Fruit fly (Drosophila melanogaster) whole organism, adult: Measurements from ENCODE around the gene CG13065.

ENCODE experiments used
- CG11617 ChIP-seq: fragments of 200-800 bp; sonication (Bioruptor generic); optimal IDR thresholded peaks from 2 replicates; lab custom pipeline; 2017; ENCODE audit warnings: mild to moderate bottlenecking, missing biosample characterization, missing genetic modification reagents, missing genetic modification characterization
- CG12768 ChIP-seq: fragments of 200-800 bp; sonication (Bioruptor generic); optimal IDR thresholded peaks from 2 replicates; lab custom pipeline; 2017; ENCODE audit warnings: missing biosample characterization, missing genetic modification characterization, mild to moderate bottlenecking, moderate library complexity, missing genetic modification reagents
- CG14711 ChIP-seq: fragments of 200-800 bp; sonication (Bioruptor generic); optimal IDR thresholded peaks from 2 replicates; lab custom pipeline; 2018; ENCODE audit warnings: missing biosample characterization, mild to moderate bottlenecking, missing genetic modification characterization, moderate library complexity
- CG1620 ChIP-seq: fragments of 200-800 bp; sonication (Bioruptor generic); optimal IDR thresholded peaks from 2 replicates; lab custom pipeline; 2016; ENCODE audit warnings: missing biosample characterization, missing genetic modification characterization
- CG33017 ChIP-seq: fragments of 200-800 bp; sonication (Bioruptor generic); optimal IDR thresholded peaks from 2 replicates; lab custom pipeline; 2018; ENCODE audit warnings: missing biosample characterization, mild to moderate bottlenecking, missing genetic modification characterization, moderate library complexity
- CG5204 ChIP-seq: fragments of 200-800 bp; sonication (Bioruptor generic); optimal IDR thresholded peaks from 2 replicates; lab custom pipeline; 2016; ENCODE audit warnings: missing biosample characterization, missing genetic modification characterization
- CG7045 ChIP-seq: fragments of 200-800 bp; sonication (Bioruptor generic); optimal IDR thresholded peaks from 2 replicates; lab custom pipeline; 2017; ENCODE audit warnings: missing biosample characterization, mild to moderate bottlenecking, missing genetic modification characterization
- CG7101 ChIP-seq: fragments of 200-800 bp; sonication (Bioruptor generic); optimal IDR thresholded peaks from 2 replicates; lab custom pipeline; 2018; ENCODE audit warnings: missing biosample characterization, mild to moderate bottlenecking, missing genetic modification characterization, moderate library complexity
- Clk ChIP-seq: fragments of 200-800 bp; sonication (Bioruptor generic); optimal IDR thresholded peaks from 2 replicates; lab custom pipeline; 2017; ENCODE audit warnings: missing biosample characterization, missing genetic modification characterization
- Crg-1 ChIP-seq: fragments of 200-800 bp; sonication (Bioruptor generic); optimal IDR thresholded peaks from 2 replicates; lab custom pipeline; 2016; ENCODE audit warnings: missing biosample characterization, missing genetic modification characterization
- Hr96 ChIP-seq: fragments of 200-800 bp; sonication (Bioruptor generic); optimal IDR thresholded peaks from 2 replicates; lab custom pipeline; 2016; ENCODE audit warnings: missing biosample characterization, missing genetic modification characterization
- Mnt ChIP-seq: fragments of 200-800 bp; sonication (Bioruptor generic); optimal IDR thresholded peaks from 2 replicates; lab custom pipeline; 2016; ENCODE audit warnings: missing biosample characterization, mild to moderate bottlenecking, missing genetic modification characterization
- bab1 ChIP-seq: fragments of 200-800 bp; sonication (Bioruptor generic); optimal IDR thresholded peaks from 3 replicates; lab custom pipeline; 2019; ENCODE audit warnings: missing biosample characterization, mild to moderate bottlenecking, missing genetic modification characterization, moderate library complexity
- cic ChIP-seq: fragments of 200-800 bp; sonication (Bioruptor generic); optimal IDR thresholded peaks from 2 replicates; lab custom pipeline; 2017; ENCODE audit warnings: missing biosample characterization, mild to moderate bottlenecking, missing genetic modification characterization, moderate library complexity
- cnc ChIP-seq, 2 experiments: fragments of >200 bp; optimal IDR thresholded peaks; 2 replicates each; lab custom pipeline; 2017
- kay ChIP-seq: fragments of 200-800 bp; sonication (Bioruptor generic); peaks from one replicate; lab custom pipeline; 2016; ENCODE audit warnings: missing biosample characterization, missing genetic modification characterization, borderline replicate concordance
- ovo ChIP-seq: fragments of 200-800 bp; sonication (Bioruptor generic); optimal IDR thresholded peaks from 2 replicates; lab custom pipeline; 2016; ENCODE audit warnings: missing biosample characterization, missing genetic modification characterization
- pad ChIP-seq: fragments of 200-800 bp; sonication (Bioruptor generic); optimal IDR thresholded peaks from 3 replicates; lab custom pipeline; 2017; ENCODE audit warnings: missing biosample characterization, missing genetic modification characterization, mild to moderate bottlenecking, moderate library complexity, missing genetic modification reagents
- tj ChIP-seq: fragments of 200-800 bp; sonication (Bioruptor generic); optimal IDR thresholded peaks from 3 replicates; lab custom pipeline; 2017; ENCODE audit warnings: missing biosample characterization, mild to moderate bottlenecking, missing genetic modification characterization, moderate library complexity
- toe ChIP-seq: fragments of 200-800 bp; sonication (Bioruptor generic); optimal IDR thresholded peaks from 2 replicates; lab custom pipeline; 2016; ENCODE audit warnings: missing biosample characterization, missing genetic modification characterization

Gene CG13065

DNA sequence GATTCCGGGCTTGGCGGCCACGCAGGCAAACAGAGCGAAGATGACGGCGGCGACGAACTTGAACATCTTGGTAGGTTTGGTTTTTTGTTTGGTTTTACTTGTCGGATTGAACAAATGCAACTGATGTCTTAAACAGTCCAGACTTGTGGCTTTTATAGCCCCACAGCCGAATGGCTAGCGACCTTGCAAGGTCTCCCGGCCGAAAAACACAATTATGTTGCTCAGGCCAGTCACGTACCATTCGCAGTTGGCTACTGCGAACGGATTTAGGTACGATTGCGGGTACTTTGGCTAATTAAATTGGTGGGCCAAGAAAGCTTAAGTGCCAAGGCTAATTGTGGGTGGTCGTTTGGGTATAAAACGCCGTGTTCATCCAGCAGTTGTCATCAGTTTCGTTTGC, 12.2 kb upstream of the CG13065 start, which contains the start of the genes CG13051 and CG13069:
CG13051 (minus strand) TSS at position 101 of the 400 bp plus-strand sequence.
CG13069 (plus strand) TSS at position 386 of the 400 bp plus-strand sequence.
- TF ChIP-seq cic (GFP tag; lab: Kevin White, UChicago), result no peak
- no peak for TF ChIP-seq CG14711 (tag; lab: Kevin White, UChicago)
- no peak for TF ChIP-seq CG7101 (tag; lab: Kevin White, UChicago)
- no peak for TF ChIP-seq kay (GFP tag; lab: Kevin White, UChicago)
- TF ChIP-seq CG7045 (GFP tag; lab: Kevin White, UChicago), result no peak
- no peak for TF ChIP-seq tj (GFP tag; lab: Kevin White, UChicago)
- TF ChIP-seq Hr96 (GFP tag; lab: Kevin White, UChicago), result no peak
- no peak for TF ChIP-seq CG33017 (tag; lab: Kevin White, UChicago)
- TF ChIP-seq pad, result no peak

DNA sequence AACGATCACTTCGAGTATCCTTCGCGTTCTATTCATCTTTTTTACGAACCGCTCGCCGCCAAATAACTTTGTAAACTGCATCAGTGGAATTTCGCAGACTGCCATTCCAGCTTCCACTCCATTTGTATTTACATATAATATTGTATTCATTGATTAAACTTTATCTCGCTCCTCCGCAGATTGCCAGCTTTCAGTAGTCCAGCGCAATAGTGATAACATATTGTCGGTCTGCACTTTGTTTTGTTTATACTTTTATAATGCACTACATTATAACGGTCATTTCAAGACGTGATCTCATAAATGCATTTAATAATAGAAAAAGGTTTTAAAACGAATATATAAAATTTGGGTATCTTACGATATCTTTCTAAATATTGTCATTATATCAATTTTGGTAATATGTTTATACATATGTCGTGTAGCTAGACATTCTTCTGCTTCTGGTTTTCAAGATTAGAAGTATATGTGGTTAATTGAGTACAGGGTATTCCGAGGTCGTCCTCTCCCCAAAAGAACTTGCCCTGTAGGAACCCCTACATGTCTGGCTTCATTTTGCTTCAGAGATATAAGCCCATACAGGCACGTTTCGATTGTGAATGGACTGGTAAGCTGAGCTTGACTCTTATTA, 9.0 kb upstream of the CG13065 start, which contains the start of gene CG4950:
CG4950 (minus strand) TSS at position 51 of the 628 bp plus-strand sequence.
- TF ChIP-seq CG5204 (no peak), CG7101 (tag; lab: Kevin White, UChicago) (no peak), ovo (no peak), CG33017 (tag; lab: Kevin White, UChicago) (no peak), cnc (optimal IDR thresholded peaks at IDR 0.05; lab: Kevin White, UChicago) (no peak), CG1620 (GFP tag; lab: Kevin White, UChicago) (no peak), bab1 (GFP tag; lab: Kevin White, UChicago) (no peak)

DNA sequence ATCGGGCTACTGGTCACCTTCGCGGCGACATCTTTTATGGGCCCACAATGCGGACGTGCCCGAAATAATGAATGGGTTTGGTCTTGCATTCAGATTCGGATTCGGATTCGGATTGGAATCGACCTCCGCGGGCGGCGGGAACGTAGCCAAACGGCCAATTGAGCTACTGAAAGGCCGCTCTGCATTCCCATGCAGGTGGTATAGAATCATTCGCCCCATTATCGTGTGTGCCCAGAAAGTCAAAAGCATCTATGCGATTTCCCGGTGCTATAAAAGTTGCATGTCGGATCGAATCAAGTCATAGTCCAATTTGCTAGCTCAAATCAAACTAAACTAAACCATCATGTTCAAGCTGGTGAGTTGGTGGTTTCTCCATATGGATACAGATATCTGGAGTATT, 8.1 kb upstream of the CG13065 start, which contains the start of gene CG13068:
CG13068 (plus strand) TSS at position 301 of the 400 bp plus-strand sequence.
- no peak for TF ChIP-seq toe (GFP tag; lab: Kevin White, UChicago)

DNA sequence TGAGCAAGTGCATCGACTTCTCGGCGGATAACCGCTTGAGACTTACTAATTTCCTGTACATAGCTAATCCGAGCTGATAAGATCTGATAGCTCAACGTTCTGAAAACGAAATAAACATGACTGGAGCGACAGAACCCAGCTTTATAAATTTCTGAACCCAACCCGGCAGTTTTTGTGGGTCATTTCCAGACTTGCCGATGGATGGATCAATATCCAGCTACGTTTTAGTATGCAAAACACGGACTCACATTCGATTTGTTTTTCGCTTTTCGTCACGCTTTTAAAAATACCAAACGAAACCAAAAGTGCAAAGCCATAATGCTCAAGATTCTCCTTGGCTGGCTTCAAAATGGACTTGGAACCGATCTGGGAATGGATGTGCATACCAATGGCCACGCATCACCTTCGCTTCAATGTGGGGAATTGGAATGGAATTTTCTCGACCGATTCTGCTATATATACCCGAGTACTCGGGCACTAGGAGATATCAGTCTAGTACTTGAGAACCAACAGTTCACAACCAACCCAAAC, 6.4 kb upstream of the CG13065 start, which contains the start of the genes CG34248 and CG13067:
CG34248 (minus strand) TSS at position 101 of the 531 bp plus-strand sequence.
CG13067 (plus strand) TSS at position 481 of the 531 bp plus-strand sequence.
- TF ChIP-seq bab1 (GFP tag; lab: Kevin White, UChicago) (no peak), CG14711 (tag; lab: Kevin White, UChicago) (no peak), CG5204 (no peak), Hr96 (GFP tag; lab: Kevin White, UChicago) (no peak), tj (GFP tag; lab: Kevin White, UChicago) (no peak), pad (no peak), kay (GFP tag; lab: Kevin White, UChicago) (no peak), CG7101 (tag; lab: Kevin White, UChicago) (no peak), cic (GFP tag; lab: Kevin White, UChicago) (no peak), toe (GFP tag; lab: Kevin White, UChicago) (no peak), CG12768 (GFP tag; lab: Kevin White, UChicago) (no peak), Crg-1 (GFP tag; lab: Kevin White, UChicago) (no peak), CG7045 (GFP tag; lab: Kevin White, UChicago) (no peak), cnc (optimal IDR thresholded peaks at IDR 0.05; lab: Kevin White, UChicago) (no peak)

DNA sequence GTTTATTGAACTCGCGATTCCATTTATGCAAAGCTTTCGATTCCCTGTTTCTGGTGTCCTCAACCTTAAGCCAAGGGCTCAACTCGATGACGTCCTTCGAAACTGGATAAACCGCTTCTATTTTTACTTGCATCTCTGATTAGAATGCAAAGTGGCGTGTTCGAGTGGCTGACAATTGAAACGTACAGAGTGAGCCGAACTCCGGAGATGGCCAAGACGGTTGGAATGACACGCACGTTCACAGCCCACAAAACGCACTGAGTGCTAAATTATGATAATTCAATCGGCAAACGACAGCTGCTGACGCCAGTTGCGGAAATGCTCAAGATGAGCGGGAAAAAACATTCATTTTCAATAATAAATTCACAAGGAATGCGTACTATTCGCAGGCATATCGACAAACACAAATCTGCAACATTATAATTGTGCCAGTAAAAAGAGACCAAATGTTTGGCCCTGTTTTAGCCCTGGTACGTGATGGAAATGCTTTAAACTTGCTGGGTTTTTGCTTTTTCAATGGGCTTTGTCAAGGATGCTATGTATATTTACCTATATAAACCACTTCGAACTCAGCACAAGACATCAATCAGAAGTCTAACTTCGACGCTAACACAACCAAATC, 4.8 kb upstream of the CG13065 start, which contains the start of gene CG13066:
CG13066 (plus strand) TSS at position 572 of the 622 bp plus-strand sequence.
- TF ChIP-seq CG5204, result no peak
- TF ChIP-seq CG7101 (tag; lab: Kevin White, UChicago), result no peak
- TF ChIP-seq ovo, result no peak
- TF ChIP-seq Hr96 (GFP tag; lab: Kevin White, UChicago), result no peak
- no peak for TF ChIP-seq toe (GFP tag; lab: Kevin White, UChicago)
- TF ChIP-seq CG33017 (tag; lab: Kevin White, UChicago), result no peak
- TF ChIP-seq Crg-1 (GFP tag; lab: Kevin White, UChicago), result no peak
- no peak for TF ChIP-seq CG1620 (GFP tag; lab: Kevin White, UChicago)
- no peak for TF ChIP-seq CG12768 (GFP tag; lab: Kevin White, UChicago)
- no peak for TF ChIP-seq cnc (optimal IDR thresholded peaks at IDR 0.05; lab: Kevin White, UChicago)
- no peak for TF ChIP-seq CG14711 (tag; lab: Kevin White, UChicago)
- no peak for TF ChIP-seq CG11617 (GFP tag; lab: Kevin White, UChicago)
- TF ChIP-seq bab1 (GFP tag; lab: Kevin White, UChicago), result no peak
- no peak for TF ChIP-seq pad
- no peak for TF ChIP-seq Clk (GFP tag; lab: Kevin White, UChicago)
- no peak for TF ChIP-seq Mnt (GFP tag; lab: Kevin White, UChicago)
- no peak for TF ChIP-seq tj (GFP tag; lab: Kevin White, UChicago)
- TF ChIP-seq cic (GFP tag; lab: Kevin White, UChicago), result no peak
- TF ChIP-seq kay (GFP tag; lab: Kevin White, UChicago), result no peak
- TF ChIP-seq CG7045 (GFP tag; lab: Kevin White, UChicago), result no peak
